Worm (Caenorhabditis elegans) whole organism, L1 larva: ENCODE measurements around the gene D1044.4.
A peak's percentile ranks its signal among the peaks of the same experiment; 100 is the strongest.

Experiments used
- C16A3.4 ChIP-seq: fragments of 150-350 bp; optimal IDR thresholded peaks from 2 replicates; lab custom pipeline; 2014; ENCODE audit warnings: missing biosample characterization, missing genetic modification characterization
- Y116A8C.19 ChIP-seq: sonication (generic microtip); optimal IDR thresholded peaks from 2 replicates; lab custom pipeline; 2016; ENCODE audit warnings: missing compliant biosample characterization, missing genetic modification characterization, borderline replicate concordance
- aly-2 ChIP-seq: fragments of 150-350 bp; optimal IDR thresholded peaks from 2 replicates; lab custom pipeline; 2014; ENCODE audit warnings: missing biosample characterization, missing genetic modification characterization
- blmp-1 ChIP-seq: fragments of 150-350 bp; optimal IDR thresholded peaks from 2 replicates; lab custom pipeline; 2014; ENCODE audit warnings: missing biosample characterization, missing genetic modification characterization
- ceh-8 ChIP-seq: fragments of 200-800 bp; sonication (Bioruptor generic); optimal IDR thresholded peaks from 2 replicates; lab custom pipeline; 2018; ENCODE audit warnings: mild to moderate bottlenecking, missing genetic modification characterization, moderate library complexity, missing compliant biosample characterization
- ceh-90 ChIP-seq: sonication (generic microtip); optimal IDR thresholded peaks from 2 replicates; lab custom pipeline; 2016; ENCODE audit warnings: missing genetic modification characterization, missing compliant biosample characterization
- ces-1 ChIP-seq: fragments of 150-350 bp; optimal IDR thresholded peaks from 2 replicates; lab custom pipeline; 2014; ENCODE audit warnings: missing biosample characterization, missing genetic modification reagents, missing genetic modification characterization
- dsc-1 ChIP-seq: sonication (generic microtip); optimal IDR thresholded peaks from 2 replicates; lab custom pipeline; 2016; ENCODE audit warnings: mild to moderate bottlenecking, missing genetic modification characterization, missing compliant biosample characterization
- efl-1 ChIP-seq, 4 experiments: fragments of 150-350 bp; optimal IDR thresholded peaks in 3 of 4; peaks in 1 of 4; 1 replicate in 1 of 4; 2 replicates in 3 of 4; lab custom pipeline; 2014; ENCODE audit warnings: missing biosample characterization in 2 of 4, missing genetic modification characterization in 2 of 4, missing genetic modification reagents in 2 of 4
- efl-3 ChIP-seq: fragments of 200-800 bp; sonication (Bioruptor generic); optimal IDR thresholded peaks from 2 replicates; lab custom pipeline; 2018; ENCODE audit warnings: mild to moderate bottlenecking, missing genetic modification characterization, missing compliant biosample characterization
- elt-2 ChIP-seq: sonication (generic microtip); optimal IDR thresholded peaks from 2 replicates; lab custom pipeline; 2016; ENCODE audit warnings: missing genetic modification characterization, mild to moderate bottlenecking, inconsistent platforms, missing compliant biosample characterization, missing genetic modification reagents
- fkh-10 ChIP-seq: sonication (generic microtip); optimal IDR thresholded peaks from 2 replicates; lab custom pipeline; 2017; ENCODE audit warnings: missing biosample characterization, missing genetic modification reagents, missing genetic modification characterization
- fkh-4 ChIP-seq: sonication (generic microtip); optimal IDR thresholded peaks from 2 replicates; lab custom pipeline; 2016; ENCODE audit warnings: missing compliant biosample characterization, missing genetic modification characterization, borderline replicate concordance
- grh-1 ChIP-seq: fragments of 200-800 bp; sonication (Bioruptor generic); IDR thresholded peaks from 2 replicates; pipeline ENCODE4 v1.3.6; 2022; ENCODE audit warnings: missing genetic modification reagents, missing genetic modification characterization, missing compliant biosample characterization
- lin-14 ChIP-seq: fragments of 200-800 bp; sonication (Bioruptor generic); optimal IDR thresholded peaks from 2 replicates; lab custom pipeline; 2018; ENCODE audit warnings: mild to moderate bottlenecking, missing genetic modification characterization, moderate library complexity, missing compliant biosample characterization
- lin-35 ChIP-seq, 2 experiments: fragments of 150-350 bp; optimal IDR thresholded peaks; 2 replicates each; lab custom pipeline; 2014; ENCODE audit warnings: missing biosample characterization in 2 of 2, missing genetic modification characterization in 2 of 2, missing genetic modification reagents in 2 of 2
- lir-3 ChIP-seq: sonication (generic microtip); optimal IDR thresholded peaks from 2 replicates; lab custom pipeline; 2016; ENCODE audit warnings: mild to moderate bottlenecking, missing genetic modification characterization, moderate library complexity, missing compliant biosample characterization; ENCODE audit not compliant: poor library complexity
- lsy-2 ChIP-seq, 2 experiments: fragments of 150-350 bp; optimal IDR thresholded peaks; 2 replicates each; lab custom pipeline; 2014; ENCODE audit warnings: missing biosample characterization in 2 of 2, missing genetic modification characterization in 2 of 2
- mef-2 ChIP-seq: fragments of 150-350 bp; optimal IDR thresholded peaks from 2 replicates; lab custom pipeline; 2014; ENCODE audit warnings: missing biosample characterization, missing genetic modification characterization
- nhr-19 ChIP-seq: fragments of 200-800 bp; sonication (Bioruptor generic); conservative IDR thresholded peaks from 2 replicates; pipeline ENCODE4 v1.3.6; 2022; ENCODE audit warnings: missing genetic modification characterization, missing compliant biosample characterization
- nhr-28 ChIP-seq: fragments of 150-350 bp; optimal IDR thresholded peaks from 2 replicates; lab custom pipeline; 2014; ENCODE audit warnings: missing biosample characterization, missing genetic modification characterization
- nhr-71 ChIP-seq: sonication (generic microtip); optimal IDR thresholded peaks from 2 replicates; lab custom pipeline; 2016; ENCODE audit warnings: mild to moderate bottlenecking, missing genetic modification characterization, moderate library complexity, missing compliant biosample characterization
- nhr-77 ChIP-seq: fragments of 150-350 bp; optimal IDR thresholded peaks from 2 replicates; lab custom pipeline; 2014; ENCODE audit warnings: missing biosample characterization, missing genetic modification characterization
- nhr-85 ChIP-seq: sonication (generic microtip); peaks from one replicate; lab custom pipeline; 2016; ENCODE audit warnings: missing genetic modification characterization, inconsistent platforms, missing compliant biosample characterization
- pag-3 ChIP-seq: sonication (generic microtip); optimal IDR thresholded peaks from 2 replicates; lab custom pipeline; 2017; ENCODE audit warnings: missing genetic modification characterization, mild to moderate bottlenecking, missing compliant biosample characterization, antibody characterized with exemption, borderline replicate concordance; ENCODE audit not compliant: insufficient read depth
- pax-3 ChIP-seq: fragments of 200-800 bp; sonication (Bioruptor generic); optimal IDR thresholded peaks from 2 replicates; lab custom pipeline; 2018; ENCODE audit warnings: mild to moderate bottlenecking, missing genetic modification characterization, moderate library complexity, missing compliant biosample characterization
- rnt-1 ChIP-seq: sonication (generic microtip); optimal IDR thresholded peaks from 2 replicates; lab custom pipeline; 2016; ENCODE audit warnings: mild to moderate bottlenecking, missing genetic modification characterization, moderate library complexity, missing compliant biosample characterization
- snu-23 ChIP-seq: sonication (generic microtip); optimal IDR thresholded peaks from 2 replicates; lab custom pipeline; 2016; ENCODE audit warnings: missing genetic modification characterization, missing compliant biosample characterization
- sox-4 ChIP-seq: sonication (generic microtip); optimal IDR thresholded peaks from 2 replicates; lab custom pipeline; 2016; ENCODE audit warnings: missing genetic modification characterization, missing compliant biosample characterization
- sup-37 ChIP-seq: fragments of 200-800 bp; sonication (Bioruptor generic); optimal IDR thresholded peaks from 2 replicates; lab custom pipeline; 2018; ENCODE audit warnings: mild to moderate bottlenecking, missing genetic modification characterization, missing compliant biosample characterization
- swsn-7 ChIP-seq: sonication (generic microtip); optimal IDR thresholded peaks from 2 replicates; lab custom pipeline; 2016; ENCODE audit warnings: missing genetic modification characterization, missing compliant biosample characterization
- tbx-2 ChIP-seq: sonication (generic microtip); optimal IDR thresholded peaks from 2 replicates; lab custom pipeline; 2016; ENCODE audit warnings: missing genetic modification characterization, missing compliant biosample characterization
- tlp-1 ChIP-seq: fragments of 150-350 bp; optimal IDR thresholded peaks from 2 replicates; lab custom pipeline; 2014; ENCODE audit warnings: missing biosample characterization, missing genetic modification characterization
- unc-30 ChIP-seq: sonication (generic microtip); optimal IDR thresholded peaks from 2 replicates; lab custom pipeline; 2017; ENCODE audit warnings: missing biosample characterization, missing genetic modification characterization
- unc-86 ChIP-seq: sonication (generic microtip); optimal IDR thresholded peaks from 2 replicates; lab custom pipeline; 2016; ENCODE audit warnings: missing genetic modification characterization, missing compliant biosample characterization
- ztf-11 ChIP-seq, 2 experiments: sonication (generic microtip); optimal IDR thresholded peaks; 2 replicates each; lab custom pipeline; 2016 to 2017; ENCODE audit warnings: missing genetic modification characterization in 2 of 2, missing biosample characterization in 1 of 2, missing compliant biosample characterization in 1 of 2

D1044.4 gene

DNA sequence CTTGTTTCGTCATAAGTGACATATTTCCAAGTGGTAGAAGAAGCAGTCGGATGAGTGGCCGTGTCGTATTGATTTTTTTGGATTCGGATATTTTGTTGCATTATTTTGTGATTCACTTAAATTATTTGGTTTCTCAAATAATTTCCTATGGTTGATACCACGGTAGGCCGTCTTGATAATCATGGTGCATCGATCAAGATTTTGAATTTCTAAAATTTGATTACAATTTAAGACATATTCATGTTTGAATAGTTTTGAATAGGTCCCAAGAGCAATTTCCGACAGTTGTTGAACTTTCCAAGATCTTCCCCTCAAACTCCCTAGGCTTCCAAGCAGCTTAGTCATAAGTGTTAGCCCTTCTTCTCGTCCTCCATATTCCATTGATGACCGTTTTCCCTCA, at the start of gene D1044.4:
Gene D1044.4, minus strand, starts transcription at position 101 of the 400 bp plus-strand sequence.
- TF ChIP-seq fkh-10 (no peak), unc-86 (no peak), pag-3 (tag; lab: Kevin White, UChicago) (no peak), unc-30 (no peak), blmp-1 (tag; lab: Kevin White, UChicago) (no peak), fkh-4 (tag; lab: Kevin White, UChicago) (no peak), nhr-28 (tag; lab: Kevin White, UChicago) (no peak), efl-3 (no peak), elt-2 (no peak), grh-1 (GFP tag; lab: Robert Waterston, UW) (no peak)

DNA sequence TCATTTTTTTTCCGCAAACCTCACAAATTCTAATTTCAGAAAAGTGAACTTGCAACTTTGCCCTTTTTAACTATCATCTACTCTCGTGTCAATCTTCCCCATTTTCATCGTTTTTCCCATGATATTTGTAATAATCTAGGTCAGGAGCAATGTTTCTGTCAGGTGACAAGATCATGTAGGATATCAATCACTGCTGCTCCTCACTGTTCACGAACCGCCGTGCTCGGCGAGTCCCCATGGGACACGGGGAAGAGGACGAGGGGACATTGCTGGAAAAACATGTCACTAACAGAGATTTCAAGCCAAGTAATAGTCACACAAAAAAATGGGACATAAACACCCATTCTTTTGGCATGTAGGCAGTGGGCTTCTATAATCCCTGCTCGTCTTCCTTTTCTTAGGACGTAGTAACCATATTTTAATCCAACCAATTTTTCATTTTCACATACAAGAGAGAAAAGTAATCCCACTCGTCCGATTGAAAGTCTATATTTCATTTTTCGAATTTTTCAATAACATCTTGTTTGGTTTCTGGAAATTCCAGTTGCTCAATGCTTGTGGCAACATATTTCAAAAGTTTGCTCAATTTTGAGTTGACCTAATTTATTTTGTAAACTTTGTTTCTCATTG, 49.1 kb upstream of the D1044.4 start:
- peak; percentile 50 for TF ChIP-seq rnt-1 (tag; lab: Kevin White, UChicago)
- TF ChIP-seq nhr-71 (tag; lab: Kevin White, UChicago) = peak; percentile 28
- peak; percentile 55 for TF ChIP-seq lin-14
- TF ChIP-seq lir-3 (tag; lab: Kevin White, UChicago) = no peak
- TF ChIP-seq unc-30 = peak; percentile 54
- TF ChIP-seq efl-1 (optimal IDR thresholded peaks at IDR 0.05; lab: Kevin White, UChicago) = no peak
- peak in 1 of 2 experiments; percentile 20 for TF ChIP-seq efl-1 (GFP tag; optimal IDR thresholded peaks at IDR 0.05 in 1 of 2; lab: Kevin White, UChicago)
- no peak for TF ChIP-seq Y116A8C.19 (tag; lab: Kevin White, UChicago)
- TF ChIP-seq, all 84 proteins: peak for 5

DNA sequence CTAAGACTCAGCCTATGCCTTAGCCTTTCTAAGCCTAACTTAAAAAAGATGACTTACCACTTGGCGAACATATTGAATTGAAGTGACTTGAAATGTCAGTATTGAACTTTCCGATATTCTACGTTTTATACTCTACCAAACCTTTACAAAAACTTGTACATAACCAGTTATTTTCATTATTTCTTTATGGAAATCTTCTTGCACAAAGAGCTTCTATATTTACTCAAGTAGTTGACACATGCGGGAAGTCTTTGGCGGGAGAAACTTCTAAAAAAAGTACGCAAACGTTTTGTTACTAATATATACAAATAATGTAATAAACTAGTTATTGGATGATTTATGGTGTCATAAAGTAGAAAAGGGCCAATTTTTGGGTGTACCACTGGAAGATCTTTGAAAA, 46.8 kb upstream of the D1044.4 start, which contains the start of gene nspb-12:
Gene nspb-12, minus strand, starts transcription at position 101 of the 400 bp plus-strand sequence.
- TF ChIP-seq lin-35 (GFP tag; optimal IDR thresholded peaks at IDR 0.05; lab: Kevin White, UChicago) = no peak
- TF ChIP-seq tlp-1 (tag; lab: Kevin White, UChicago) = no peak
- no peak for TF ChIP-seq ceh-90 (tag; lab: Kevin White, UChicago)

DNA sequence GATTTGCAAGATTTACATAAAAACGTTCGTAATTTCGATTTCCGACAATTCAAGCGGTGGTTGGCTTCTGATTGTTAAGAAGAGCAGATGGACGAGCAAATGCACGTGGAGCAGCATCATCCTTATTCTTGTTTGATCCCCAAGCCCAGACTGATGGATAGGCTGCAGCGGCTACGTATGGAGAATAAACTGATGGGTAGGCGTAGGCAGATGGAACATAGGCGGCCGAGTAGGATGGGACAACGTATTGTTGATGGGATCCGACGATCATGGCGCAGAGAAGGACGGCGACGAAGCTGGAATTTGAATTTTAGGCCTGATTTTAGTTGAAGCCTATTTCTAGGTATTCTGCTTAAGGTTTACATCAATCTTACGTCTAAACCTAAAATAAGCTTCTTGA, 46.4 kb upstream of the D1044.4 start:
- TF ChIP-seq sup-37 (GFP tag; lab: Kevin White, UChicago) = no peak
- TF ChIP-seq sox-4 = no peak
- no peak for TF ChIP-seq ces-1
- TF ChIP-seq ceh-8 (GFP tag; lab: Kevin White, UChicago) = no peak
- TF ChIP-seq ztf-11 (tag; optimal IDR thresholded peaks at IDR 0.05; lab: Kevin White, UChicago) = no peak
- no peak for TF ChIP-seq mef-2 (tag; lab: Kevin White, UChicago)
- no peak for TF ChIP-seq fkh-10
- TF ChIP-seq aly-2 (tag; lab: Kevin White, UChicago) = no peak
- no peak for TF ChIP-seq lin-35 (GFP tag; optimal IDR thresholded peaks at IDR 0.05; lab: Kevin White, UChicago)
- TF ChIP-seq, all 84 proteins: peak for 0

DNA sequence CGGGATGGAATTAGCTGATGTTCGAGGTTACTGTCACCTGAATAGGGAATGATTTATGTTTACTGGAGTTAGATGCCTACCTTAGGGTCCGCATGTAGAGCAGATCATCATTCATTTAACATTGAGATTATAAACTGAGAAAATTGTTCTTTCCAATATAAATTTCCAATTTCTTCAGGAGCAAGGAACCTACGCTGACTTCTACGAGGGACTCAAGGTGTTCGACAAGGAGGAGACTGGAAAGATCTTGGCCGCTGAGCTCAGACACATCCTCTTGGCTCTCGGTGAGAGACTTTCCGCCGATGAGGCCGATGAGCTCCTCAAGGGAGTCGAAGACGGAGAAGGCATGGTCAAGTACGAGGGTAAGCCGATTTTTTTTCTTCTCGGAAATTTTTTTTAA, 44.7 kb upstream of the D1044.4 start:
- TF ChIP-seq nhr-85 (tag; lab: Kevin White, UChicago) (peak; percentile 51), C16A3.4 (tag; lab: Kevin White, UChicago) (no peak)

DNA sequence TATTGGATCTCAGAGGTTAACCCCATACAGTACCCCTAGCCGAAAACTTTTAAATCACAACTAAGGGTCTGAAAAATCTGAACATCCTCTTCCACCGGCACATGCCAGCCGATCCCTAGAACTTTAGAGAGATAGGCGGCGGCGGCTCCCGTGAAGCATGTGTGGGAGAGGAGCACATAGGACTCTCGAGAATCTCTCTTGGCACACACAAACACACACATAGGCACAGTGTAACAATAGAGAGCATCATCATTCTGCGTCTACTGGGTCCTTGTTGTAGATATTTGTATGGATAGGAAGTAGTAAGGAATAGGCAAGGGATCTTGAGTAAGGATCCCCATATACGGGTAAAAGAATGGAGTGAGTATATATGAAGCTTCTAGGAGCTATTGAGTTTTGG, 43.9 kb upstream of the D1044.4 start:
- TF ChIP-seq tbx-2 (tag; lab: Kevin White, UChicago) = no peak
- no peak for TF ChIP-seq Y116A8C.19 (tag; lab: Kevin White, UChicago)
- no peak for TF ChIP-seq lsy-2 (tag; optimal IDR thresholded peaks at IDR 0.05; lab: Kevin White, UChicago)
- no peak for TF ChIP-seq unc-30
- TF ChIP-seq swsn-7 (tag; lab: Kevin White, UChicago) = no peak
- no peak for TF ChIP-seq nhr-77 (tag; lab: Kevin White, UChicago)
- TF ChIP-seq pag-3 (tag; lab: Kevin White, UChicago) = peak; percentile 89
- peak; percentile 13; the same call in 1 of the 2 replicates for TF ChIP-seq nhr-19 (GFP tag; lab: Robert Waterston, UW)
- TF ChIP-seq dsc-1 (tag; lab: Kevin White, UChicago) = peak; percentile 26
- no peak for TF ChIP-seq pax-3
- TF ChIP-seq nhr-71 (tag; lab: Kevin White, UChicago) = peak; percentile 33
- peak; percentile 28 for TF ChIP-seq lin-14
- TF ChIP-seq rnt-1 (tag; lab: Kevin White, UChicago) = peak; percentile 55
- TF ChIP-seq snu-23 (GFP tag; lab: Kevin White, UChicago) = peak; percentile 1
